Worm (Caenorhabditis elegans) whole organism, early embryonic: Measurements from ENCODE around the gene C49C8.3.

ENCODE experiments used
- B0310.2 ChIP-seq: sonication (generic microtip); optimal IDR thresholded peaks from 2 replicates; lab custom pipeline; 2016; ENCODE audit warnings: mild to moderate bottlenecking, missing genetic modification characterization, missing compliant biosample characterization
- F13C5.2 ChIP-seq: sonication (generic microtip); optimal IDR thresholded peaks from 2 replicates; lab custom pipeline; 2017; ENCODE audit warnings: mild to moderate bottlenecking, missing genetic modification characterization, inconsistent platforms, missing compliant biosample characterization
- aly-1 ChIP-seq: sonication (generic microtip); optimal IDR thresholded peaks from 2 replicates; lab custom pipeline; 2016; ENCODE audit warnings: missing genetic modification characterization, missing compliant biosample characterization
- ama-1 ChIP-seq: fragments of 150-350 bp; optimal IDR thresholded peaks from 2 replicates; lab custom pipeline; 2014
- ceh-13 ChIP-seq: fragments of 200-800 bp; sonication (Bioruptor generic); optimal IDR thresholded peaks from 2 replicates; lab custom pipeline; 2018; ENCODE audit warnings: mild to moderate bottlenecking, missing genetic modification characterization, missing compliant biosample characterization
- ceh-36 ChIP-seq: sonication (generic microtip); optimal IDR thresholded peaks from 2 replicates; lab custom pipeline; 2016; ENCODE audit warnings: missing genetic modification characterization, inconsistent platforms, missing compliant biosample characterization
- ets-7 ChIP-seq: sonication (generic microtip); optimal IDR thresholded peaks from 2 replicates; lab custom pipeline; 2016; ENCODE audit warnings: missing genotype, missing genetic modification characterization, missing compliant biosample characterization
- flt-1 ChIP-seq: fragments of 200-800 bp; sonication (Bioruptor generic); IDR thresholded peaks from 2 replicates; pipeline ENCODE4 v1.3.6; 2022; ENCODE audit warnings: missing genetic modification characterization, missing compliant biosample characterization
- hmbx-1 ChIP-seq: sonication (generic microtip); optimal IDR thresholded peaks from 2 replicates; lab custom pipeline; 2016; ENCODE audit warnings: mild to moderate bottlenecking, missing genetic modification characterization, missing compliant biosample characterization
- hmg-4 ChIP-seq: fragments of 200-800 bp; sonication (Bioruptor generic); optimal IDR thresholded peaks from 2 replicates; lab custom pipeline; 2018; ENCODE audit warnings: mild to moderate bottlenecking, missing genetic modification characterization, missing compliant biosample characterization
- hnd-1 ChIP-seq: sonication (generic microtip); optimal IDR thresholded peaks from 2 replicates; lab custom pipeline; 2016; ENCODE audit warnings: missing genetic modification characterization, missing compliant biosample characterization
- pes-1 ChIP-seq: fragments of 200-800 bp; sonication (Bioruptor generic); IDR thresholded peaks from 2 replicates; pipeline ENCODE4 v1.3.6; 2022; ENCODE audit warnings: missing genetic modification reagents, missing genetic modification characterization, missing compliant biosample characterization
- scrt-1 ChIP-seq: fragments of 200-800 bp; sonication (Bioruptor generic); IDR thresholded peaks from 2 replicates; pipeline ENCODE4 v1.3.6; 2022; ENCODE audit warnings: missing genetic modification characterization, missing compliant biosample characterization
- sea-1 ChIP-seq: fragments of 200-800 bp; sonication (Bioruptor generic); conservative IDR thresholded peaks from 2 replicates; pipeline ENCODE4 v1.3.6; 2022; ENCODE audit warnings: missing genetic modification characterization, missing compliant biosample characterization
- tbx-11 ChIP-seq: fragments of 200-800 bp; sonication (Bioruptor generic); IDR thresholded peaks from 2 replicates; pipeline ENCODE4 v1.3.6; 2022; ENCODE audit warnings: missing genetic modification characterization, missing compliant biosample characterization
- tbx-37 ChIP-seq: fragments of 200-800 bp; sonication (Bioruptor generic); conservative IDR thresholded peaks from 2 replicates; pipeline ENCODE4 v1.3.6; 2022; ENCODE audit warnings: missing genetic modification reagents, missing genetic modification characterization, missing compliant biosample characterization
- tra-4 ChIP-seq: sonication (generic microtip); optimal IDR thresholded peaks from 2 replicates; lab custom pipeline; 2017; ENCODE audit warnings: missing genetic modification characterization, missing compliant biosample characterization

C49C8.3 gene

ce11 chrIV:8626294-8626693 is 18.2 kb upstream of the C49C8.3 start:
- TF ChIP-seq aly-1 (tag; lab: Kevin White, UChicago) (no peak), F13C5.2 (tag; lab: Kevin White, UChicago) (no peak), ama-1 (no peak)

ce11 chrIV:8627328-8627727 is 17.2 kb upstream of the C49C8.3 start, which contains the start of gene F42A9.11:
Gene F42A9.11 (plus strand): TSS chrIV:8627637.
- peak; percentile 12 for TF ChIP-seq hmg-4 (GFP tag; lab: Kevin White, UChicago)
- peak; percentile 40 for TF ChIP-seq aly-1 (tag; lab: Kevin White, UChicago)
- no peak for TF ChIP-seq pes-1 (GFP tag; lab: Robert Waterston, UW)

DNA sequence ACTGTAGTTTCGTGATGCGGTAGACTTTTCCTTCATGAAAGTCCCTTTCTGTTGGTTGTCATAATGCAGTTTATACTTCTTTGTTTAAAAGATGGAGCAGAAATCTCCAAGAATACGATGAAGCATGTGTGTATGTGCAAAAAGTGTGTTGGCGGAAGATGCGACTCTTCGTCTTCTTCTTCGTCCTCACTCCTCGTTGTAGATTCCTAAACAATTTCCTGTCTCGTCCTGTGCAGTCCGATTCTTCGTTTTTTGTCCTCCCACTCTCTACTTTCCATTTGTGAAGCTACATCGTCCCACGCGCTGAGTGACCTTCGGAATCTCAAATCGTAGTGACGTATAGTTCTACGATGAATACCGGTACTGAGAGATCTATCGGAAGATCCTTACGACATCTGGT is 16.3 kb upstream of the C49C8.3 start:
- TF ChIP-seq sea-1 (GFP tag; lab: Robert Waterston, UW) = no peak
- no peak for TF ChIP-seq hmbx-1 (tag; lab: Kevin White, UChicago)
- TF ChIP-seq tbx-37 (GFP tag; lab: Robert Waterston, UW) = no peak
- TF ChIP-seq ceh-13 = no peak
- no peak for TF ChIP-seq pes-1 (GFP tag; lab: Robert Waterston, UW)
- TF ChIP-seq scrt-1 (GFP tag; lab: Robert Waterston, UW) = no peak
- no peak for TF ChIP-seq ets-7 (tag; lab: Kevin White, UChicago)
- TF ChIP-seq aly-1 (tag; lab: Kevin White, UChicago) = no peak

DNA sequence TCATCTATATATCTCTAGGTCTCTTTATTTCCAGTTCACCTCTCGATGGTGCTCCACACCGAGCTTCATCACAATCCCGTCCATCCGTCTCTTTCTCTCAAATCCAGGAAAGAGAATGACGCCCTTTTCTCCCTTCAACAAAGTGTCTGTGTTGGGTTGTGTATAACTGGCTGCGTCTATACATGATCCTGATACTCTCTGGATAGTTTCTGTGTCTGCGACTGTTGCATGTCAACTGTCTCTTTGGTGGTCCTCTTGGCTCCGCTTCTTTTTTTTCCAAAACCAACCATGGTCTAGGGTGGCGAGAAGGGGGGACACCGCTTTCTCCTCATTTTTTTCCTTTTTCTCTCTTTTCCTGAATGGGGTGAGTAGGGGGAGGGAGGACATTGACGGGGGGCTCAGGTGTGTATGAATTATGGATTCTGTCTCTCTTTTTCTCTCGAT is 14.9 kb upstream of the C49C8.3 start:
- TF ChIP-seq hmbx-1 (tag; lab: Kevin White, UChicago) = no peak
- TF ChIP-seq flt-1 (GFP tag; lab: Robert Waterston, UW) = no peak
- TF ChIP-seq ceh-36 (tag; lab: Kevin White, UChicago) = no peak
- 0 out of 2 replicates have a peak, but pooled peaks have one; percentile 43 for TF ChIP-seq tbx-11 (GFP tag; lab: Robert Waterston, UW)
- no peak for TF ChIP-seq aly-1 (tag; lab: Kevin White, UChicago)

DNA sequence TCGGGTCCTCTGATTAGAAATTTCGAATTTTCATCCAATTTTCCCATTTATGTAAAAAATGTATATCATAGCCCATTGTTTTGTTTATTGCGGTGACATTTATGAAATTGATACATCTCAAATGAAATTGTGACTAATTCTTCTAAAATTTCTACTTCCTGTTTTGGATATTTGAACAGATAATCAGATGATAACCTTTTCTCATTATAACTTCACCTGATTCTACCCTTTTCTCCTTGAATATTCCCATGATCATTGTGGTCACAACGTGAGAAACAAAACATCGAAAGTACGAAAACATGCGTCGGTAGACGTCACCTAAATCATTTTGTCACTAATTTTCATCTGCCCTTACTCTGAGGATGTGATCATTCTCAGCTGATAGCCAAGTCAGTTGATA is 14.3 kb upstream of the C49C8.3 start:
- no peak for TF ChIP-seq B0310.2 (tag; lab: Kevin White, UChicago)

ce11 chrIV:8631033-8631432 is 13.5 kb upstream of the C49C8.3 start, which contains the start of gene dgk-4:
Gene dgk-4 (plus strand): TSS chrIV:8631333.
- TF ChIP-seq aly-1 (tag; lab: Kevin White, UChicago) = no peak
- no peak for TF ChIP-seq flt-1 (GFP tag; lab: Robert Waterston, UW)
- TF ChIP-seq hmbx-1 (tag; lab: Kevin White, UChicago) = no peak
- TF ChIP-seq ets-7 (tag; lab: Kevin White, UChicago) = no peak
- no peak for TF ChIP-seq ceh-36 (tag; lab: Kevin White, UChicago)
- TF ChIP-seq pes-1 (GFP tag; lab: Robert Waterston, UW) = no peak
- no peak for TF ChIP-seq ama-1
- TF ChIP-seq ceh-13 = no peak

DNA sequence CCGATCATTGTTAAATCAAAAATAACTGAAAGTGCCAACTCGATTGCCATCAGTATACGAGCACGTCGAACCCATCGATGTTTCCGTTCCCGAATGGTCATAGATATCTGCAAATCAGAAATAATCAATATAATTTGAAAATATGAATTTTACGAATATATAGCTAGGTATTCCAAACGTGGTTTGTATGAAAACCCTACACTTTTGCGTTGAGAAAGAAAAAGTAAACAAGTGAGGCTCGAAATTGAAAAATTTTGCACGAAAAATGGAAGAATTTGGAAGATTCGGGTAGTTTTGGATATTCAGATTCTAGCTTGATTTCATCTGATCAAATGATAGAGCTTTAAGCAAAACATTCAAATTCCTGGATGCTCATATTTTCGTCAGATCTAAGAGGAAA is 5.8 kb upstream of the C49C8.3 start, which contains the start of gene F42A9.9:
Gene F42A9.9 (minus strand): TSS at position 101 of the 400 bp plus-strand sequence.
- TF ChIP-seq ets-7 (tag; lab: Kevin White, UChicago) = no peak
- no peak for TF ChIP-seq tra-4 (tag; lab: Kevin White, UChicago)

DNA sequence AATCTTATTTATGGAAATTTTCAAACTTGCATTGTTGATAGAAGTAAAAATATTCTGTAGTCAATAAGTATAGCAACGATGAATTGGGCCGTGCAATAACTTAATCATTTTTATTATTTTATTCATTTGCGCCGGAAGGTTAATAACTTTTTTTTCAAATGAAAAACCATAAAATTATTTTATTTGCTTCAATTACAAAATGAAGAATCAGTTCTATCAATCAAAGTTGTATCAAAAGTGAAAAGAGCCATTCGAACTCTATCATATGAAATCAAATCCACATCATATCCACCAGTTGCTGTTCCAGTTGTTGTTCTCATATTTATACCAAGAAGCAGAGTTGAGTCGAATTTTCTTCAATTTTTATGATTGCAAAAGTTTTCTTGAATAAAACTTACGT is 4.0 kb downstream of the C49C8.3 start, which contains the start of gene cyp-33E1:
Gene cyp-33E1 (minus strand): TSS at position 101 of the 400 bp plus-strand sequence.
- TF ChIP-seq scrt-1 (GFP tag; lab: Robert Waterston, UW) (no peak), ceh-36 (tag; lab: Kevin White, UChicago) (no peak), F13C5.2 (tag; lab: Kevin White, UChicago) (no peak), ets-7 (tag; lab: Kevin White, UChicago) (no peak), hmg-4 (GFP tag; lab: Kevin White, UChicago) (no peak), pes-1 (GFP tag; lab: Robert Waterston, UW) (no peak), aly-1 (tag; lab: Kevin White, UChicago) (no peak), hmbx-1 (tag; lab: Kevin White, UChicago) (no peak), tbx-37 (GFP tag; lab: Robert Waterston, UW) (no peak), sea-1 (GFP tag; lab: Robert Waterston, UW) (no peak)

ce11 chrIV:8650696-8651095 is 6.2 kb downstream of the C49C8.3 start, which contains the start of gene C49C8.2:
Gene C49C8.2 (plus strand): TSS chrIV:8651088.
- TF ChIP-seq sea-1 (GFP tag; lab: Robert Waterston, UW) (no peak), ceh-13 (no peak), hnd-1 (no peak), tbx-11 (GFP tag; lab: Robert Waterston, UW) (no peak), aly-1 (tag; lab: Kevin White, UChicago) (no peak), ets-7 (tag; lab: Kevin White, UChicago) (no peak), tbx-37 (GFP tag; lab: Robert Waterston, UW) (no peak), ceh-36 (tag; lab: Kevin White, UChicago) (no peak), hmbx-1 (tag; lab: Kevin White, UChicago) (no peak), B0310.2 (tag; lab: Kevin White, UChicago) (no peak), hmg-4 (GFP tag; lab: Kevin White, UChicago) (no peak), pes-1 (GFP tag; lab: Robert Waterston, UW) (no peak), scrt-1 (GFP tag; lab: Robert Waterston, UW) (no peak), F13C5.2 (tag; lab: Kevin White, UChicago) (no peak), flt-1 (GFP tag; lab: Robert Waterston, UW) (no peak)
